Fruit fly (Drosophila melanogaster) whole organism, embryonic: ENCODE measurements around the gene Nup98-96.

Source experiments
- Atf-2 ChIP-seq: fragments of 200-800 bp; sonication (Bioruptor generic); optimal IDR thresholded peaks from 2 replicates; lab custom pipeline; 2016; ENCODE audit warnings: missing biosample characterization, missing genetic modification characterization
- Awh ChIP-seq: fragments of 200-800 bp; sonication (Bioruptor generic); IDR thresholded peaks from 2 replicates; pipeline ENCODE4, ENCODE4 v1.3.6; 2022; ENCODE audit warnings: missing biosample characterization, missing genetic modification characterization
- CG10654 ChIP-seq: fragments of 200-800 bp; sonication (Bioruptor generic); optimal IDR thresholded peaks from 2 replicates; lab custom pipeline; 2016; ENCODE audit warnings: missing biosample characterization, missing genetic modification characterization
- CG13894 ChIP-seq: fragments of 200-800 bp; sonication (Bioruptor generic); optimal IDR thresholded peaks from 3 replicates; lab custom pipeline; 2018; ENCODE audit warnings: missing biosample characterization, mild to moderate bottlenecking, missing genetic modification characterization, moderate library complexity
- CG14860 ChIP-seq: fragments of 200-800 bp; sonication (Bioruptor generic); IDR thresholded peaks from 3 replicates; pipeline ENCODE4 v1.3.6; 2022; ENCODE audit warnings: missing biosample characterization, missing genetic modification characterization; ENCODE audit not compliant: partially characterized antibody
- CG15269 ChIP-seq: fragments of 200-800 bp; sonication (Bioruptor generic); optimal IDR thresholded peaks from 2 replicates; lab custom pipeline; 2018; ENCODE audit warnings: missing biosample characterization, mild to moderate bottlenecking, missing genetic modification characterization, moderate library complexity
- CG16815 ChIP-seq: fragments of 200-800 bp; sonication (Bioruptor generic); optimal IDR thresholded peaks from 3 replicates; lab custom pipeline; 2017; ENCODE audit warnings: missing biosample characterization, mild to moderate bottlenecking, missing genetic modification characterization
- CG2129 ChIP-seq: fragments of 200-800 bp; sonication (Bioruptor generic); IDR thresholded peaks from 2 replicates; pipeline ENCODE4 v1.3.6; 2022; ENCODE audit warnings: missing biosample characterization, missing genetic modification characterization; ENCODE audit not compliant: partially characterized antibody
- CG2678 ChIP-seq: fragments of 200-800 bp; sonication (Bioruptor generic); optimal IDR thresholded peaks from 3 replicates; lab custom pipeline; 2019; ENCODE audit warnings: missing biosample characterization, mild to moderate bottlenecking, missing genetic modification characterization, moderate library complexity
- CG2712 ChIP-seq: fragments of 200-800 bp; optimal IDR thresholded peaks from 3 replicates; lab custom pipeline; 2019; ENCODE audit warnings: missing biosample characterization, mild to moderate bottlenecking, missing genetic modification characterization, moderate library complexity
- CG34376 ChIP-seq: fragments of 200-800 bp; sonication (Bioruptor generic); optimal IDR thresholded peaks from 2 replicates; lab custom pipeline; 2018; ENCODE audit warnings: missing biosample characterization, mild to moderate bottlenecking, missing genetic modification characterization
- CG7372 ChIP-seq: fragments of 200-800 bp; sonication (Bioruptor generic); IDR thresholded peaks from 2 replicates; pipeline ENCODE4 v1.3.6; 2022; ENCODE audit warnings: missing biosample characterization, missing genetic modification characterization
- CG7987 ChIP-seq: fragments of 200-800 bp; sonication (Bioruptor generic); optimal IDR thresholded peaks from 2 replicates; lab custom pipeline; 2018; ENCODE audit warnings: missing biosample characterization, mild to moderate bottlenecking, missing genetic modification characterization, moderate library complexity
- CG8281 ChIP-seq: fragments of 200-800 bp; sonication (Bioruptor generic); optimal IDR thresholded peaks from 2 replicates; lab custom pipeline; 2018; ENCODE audit warnings: missing biosample characterization, mild to moderate bottlenecking, missing genetic modification characterization, moderate library complexity
- CG8290 ChIP-seq, 3 experiments: fragments of 200-800 bp; sonication (Bioruptor generic); optimal IDR thresholded peaks; 2 replicates each; lab custom pipeline; 2016 to 2019; ENCODE audit warnings: missing biosample characterization in 3 of 3, missing genetic modification characterization in 3 of 3, mild to moderate bottlenecking in 2 of 3, moderate library complexity in 1 of 3
- CG9727 ChIP-seq: fragments of 200-800 bp; sonication (Bioruptor generic); optimal IDR thresholded peaks from 3 replicates; lab custom pipeline; 2017; ENCODE audit warnings: missing biosample characterization, mild to moderate bottlenecking, missing genetic modification characterization
- CTCF ChIP-seq: fragments of 200-800 bp; sonication (Bioruptor generic); optimal IDR thresholded peaks from 2 replicates; lab custom pipeline; 2017; ENCODE audit warnings: missing biosample characterization, mild to moderate bottlenecking, missing genetic modification characterization, moderate library complexity
- E2f1 ChIP-seq: fragments of 200-800 bp; sonication (Bioruptor generic); IDR thresholded peaks from 2 replicates; pipeline ENCODE4 v1.3.6; 2022; ENCODE audit warnings: missing biosample characterization, missing genetic modification characterization
- Eip74EF ChIP-seq, 2 experiments: fragments of 200-800 bp in 1 of 2; fragments of >200 bp in 1 of 2; sonication (Bioruptor generic) in 1 of 2; optimal IDR thresholded peaks; 2 replicates each; lab custom pipeline; 2017 to 2019; ENCODE audit warnings: missing biosample characterization in 2 of 2, missing genetic modification characterization in 2 of 2, mild to moderate bottlenecking in 1 of 2, moderate library complexity in 1 of 2
- H15 ChIP-seq: fragments of 200-800 bp; sonication (Bioruptor generic); IDR thresholded peaks from 3 replicates; pipeline ENCODE4 v1.3.6; 2022; ENCODE audit warnings: missing biosample characterization, missing genetic modification characterization
- MESR4 ChIP-seq: fragments of 200-800 bp; sonication (Bioruptor generic); optimal IDR thresholded peaks from 2 replicates; lab custom pipeline; 2018; ENCODE audit warnings: missing biosample characterization, mild to moderate bottlenecking, missing genetic modification characterization, moderate library complexity
- Oli ChIP-seq: fragments of 200-800 bp; sonication (Bioruptor generic); optimal IDR thresholded peaks from 2 replicates; lab custom pipeline; 2018; ENCODE audit warnings: missing biosample characterization, mild to moderate bottlenecking, missing genetic modification characterization, moderate library complexity
- Pdp1 ChIP-seq, 2 experiments: fragments of 200-800 bp; sonication (Bioruptor generic); optimal IDR thresholded peaks; 3 replicates each; lab custom pipeline; 2016; ENCODE audit warnings: missing biosample characterization in 2 of 2, missing genetic modification characterization in 2 of 2, mild to moderate bottlenecking in 1 of 2, moderate library complexity in 1 of 2
- Poxn ChIP-seq: fragments of 200-800 bp; sonication (Bioruptor generic); IDR thresholded peaks from 2 replicates; pipeline ENCODE4 v1.3.6; 2022; ENCODE audit warnings: missing biosample characterization, missing genetic modification characterization
- Rx ChIP-seq: fragments of 200-800 bp; sonication (Bioruptor generic); IDR thresholded peaks from 2 replicates; pipeline ENCODE4 v1.3.6; 2022; ENCODE audit warnings: missing biosample characterization, missing genetic modification characterization
- Sin3A ChIP-seq: fragments of >200 bp; optimal IDR thresholded peaks from 2 replicates; lab custom pipeline; 2018
- TFAM ChIP-seq: fragments of 200-800 bp; sonication (Bioruptor generic); optimal IDR thresholded peaks from 2 replicates; lab custom pipeline; 2017; ENCODE audit warnings: missing biosample characterization, missing genetic modification characterization, inconsistent platforms
- Tbp ChIP-seq: fragments of >200 bp; optimal IDR thresholded peaks from 2 replicates; lab custom pipeline; 2018; ENCODE audit warnings: missing biosample characterization, missing genetic modification characterization
- Usf ChIP-seq: fragments of 200-800 bp; sonication (Bioruptor generic); optimal IDR thresholded peaks from 2 replicates; lab custom pipeline; 2017; ENCODE audit warnings: missing genotype, missing biosample characterization, missing genetic modification characterization
- ac ChIP-seq: fragments of 200-800 bp; sonication (Bioruptor generic); optimal IDR thresholded peaks from 3 replicates; lab custom pipeline; 2017; ENCODE audit warnings: missing biosample characterization, mild to moderate bottlenecking, missing genetic modification characterization
- amos ChIP-seq: fragments of 200-800 bp; sonication (Bioruptor generic); IDR thresholded peaks from 2 replicates; pipeline ENCODE4 v1.3.6; 2022; ENCODE audit warnings: missing biosample characterization, missing genetic modification characterization; ENCODE audit not compliant: partially characterized antibody
- ara ChIP-seq: fragments of 200-800 bp; sonication (Bioruptor generic); IDR thresholded peaks from 2 replicates; pipeline ENCODE4 v1.3.6; 2022; ENCODE audit warnings: missing biosample characterization, missing genetic modification characterization
- bowl ChIP-seq: fragments of 200-800 bp; sonication (Bioruptor generic); IDR thresholded peaks from 2 replicates; pipeline ENCODE4 v1.3.6; 2022; ENCODE audit warnings: missing biosample characterization, missing genetic modification characterization
- crol ChIP-seq: fragments of 200-800 bp; sonication (Bioruptor generic); IDR thresholded peaks from 2 replicates; pipeline ENCODE4 v1.3.6; 2022; ENCODE audit warnings: missing biosample characterization, missing genetic modification characterization
- eve ChIP-seq, 2 experiments: fragments of >200 bp; optimal IDR thresholded peaks; 2 replicates each; lab custom pipeline; 2017; ENCODE audit warnings: missing biosample characterization in 2 of 2, missing genetic modification characterization in 2 of 2
- fu2 ChIP-seq: fragments of 200-800 bp; sonication (Bioruptor generic); optimal IDR thresholded peaks from 2 replicates; lab custom pipeline; 2016; ENCODE audit warnings: missing biosample characterization, missing genetic modification characterization
- hb ChIP-seq: fragments of 200-800 bp; sonication (Bioruptor generic); IDR thresholded peaks from 3 replicates; pipeline ENCODE4 v1.3.6; 2022; ENCODE audit warnings: missing biosample characterization, missing genetic modification characterization; ENCODE audit not compliant: partially characterized antibody
- hbn ChIP-seq: fragments of 200-800 bp; sonication (Bioruptor generic); IDR thresholded peaks from 2 replicates; pipeline ENCODE4 v1.3.6; 2022; ENCODE audit warnings: missing biosample characterization, missing genetic modification characterization; ENCODE audit not compliant: partially characterized antibody
- hth ChIP-seq: fragments of >200 bp; optimal IDR thresholded peaks from 2 replicates; lab custom pipeline; 2017; ENCODE audit warnings: inconsistent platforms
- lab ChIP-seq: fragments of 200-800 bp; sonication (Bioruptor generic); optimal IDR thresholded peaks from 3 replicates; lab custom pipeline; 2017; ENCODE audit warnings: missing biosample characterization, missing genetic modification characterization, mild to moderate bottlenecking, moderate library complexity, missing genetic modification reagents
- lola ChIP-seq, 3 experiments: fragments of >200 bp in 2 of 3; fragments of 200-800 bp in 1 of 3; sonication (Bioruptor generic) in 1 of 3; optimal IDR thresholded peaks; 2 replicates each; lab custom pipeline; 2017 to 2019; ENCODE audit warnings: missing biosample characterization in 3 of 3, missing genetic modification characterization in 3 of 3, mild to moderate bottlenecking in 1 of 3, moderate library complexity in 1 of 3
- pfk ChIP-seq: fragments of 200-800 bp; sonication (Bioruptor generic); optimal IDR thresholded peaks from 2 replicates; lab custom pipeline; 2018; ENCODE audit warnings: missing biosample characterization, mild to moderate bottlenecking, missing genetic modification characterization, moderate library complexity
- row ChIP-seq: fragments of 200-800 bp; sonication (Bioruptor generic); IDR thresholded peaks from 3 replicates; pipeline ENCODE4 v1.3.6; 2022; ENCODE audit warnings: missing biosample characterization, missing genetic modification characterization
- salm ChIP-seq: fragments of 200-800 bp; sonication (Bioruptor generic); optimal IDR thresholded peaks from 2 replicates; lab custom pipeline; 2018; ENCODE audit warnings: missing biosample characterization, mild to moderate bottlenecking, missing genetic modification characterization
- schlank ChIP-seq: fragments of 200-800 bp; sonication (Bioruptor generic); optimal IDR thresholded peaks from 2 replicates; lab custom pipeline; 2018; ENCODE audit warnings: missing biosample characterization, mild to moderate bottlenecking, missing genetic modification characterization
- scrt ChIP-seq: fragments of 200-800 bp; sonication (Bioruptor generic); optimal IDR thresholded peaks from 2 replicates; lab custom pipeline; 2018; ENCODE audit warnings: missing biosample characterization, mild to moderate bottlenecking, missing genetic modification characterization, moderate library complexity
- sd ChIP-seq: fragments of 200-800 bp; sonication (Bioruptor generic); optimal IDR thresholded peaks from 3 replicates; lab custom pipeline; 2018; ENCODE audit warnings: missing biosample characterization, mild to moderate bottlenecking, missing genetic modification characterization, moderate library complexity
- slbo ChIP-seq: fragments of 200-800 bp; sonication (Bioruptor generic); IDR thresholded peaks from 2 replicates; pipeline ENCODE4 v1.3.6; 2022; ENCODE audit warnings: missing biosample characterization, missing genetic modification characterization
- tll ChIP-seq, 2 experiments: fragments of 200-800 bp in 1 of 2; fragments of >200 bp in 1 of 2; sonication (Bioruptor generic) in 1 of 2; optimal IDR thresholded peaks; 2 replicates each; lab custom pipeline; 2017 to 2019; ENCODE audit warnings: missing biosample characterization in 2 of 2, missing genetic modification characterization in 2 of 2, mild to moderate bottlenecking in 1 of 2, moderate library complexity in 1 of 2
- unpg ChIP-seq: fragments of 200-800 bp; sonication (Bioruptor generic); optimal IDR thresholded peaks from 3 replicates; lab custom pipeline; 2018; ENCODE audit warnings: missing biosample characterization, mild to moderate bottlenecking, missing genetic modification characterization, moderate library complexity

Nup98-96 gene

dm6 chr3R:23772808-23773207 lies 8.6 kb downstream of the Nup98-96 start, which contains the start of gene tst (continued):
- TF ChIP-seq CG2678 (tag; lab: Kevin White, UChicago) (peak; percentile 93), ac (GFP tag; lab: Kevin White, UChicago) (peak; percentile 42), CG13894 (tag; lab: Kevin White, UChicago) (no peak), CG8281 (tag; lab: Kevin White, UChicago) (peak; percentile 68), TFAM (GFP tag; lab: Kevin White, UChicago) (no peak), hbn (GFP tag; lab: Robert Waterston, UW) (peak; percentile 42), Oli (tag; lab: Kevin White, UChicago) (peak; percentile 87), ara (GFP tag; lab: Robert Waterston, UW) (peak; percentile 95), H15 (GFP tag; lab: Robert Waterston, UW) (peak; percentile 97), Tbp (GFP tag; lab: Kevin White, UChicago) (no peak), lola (GFP tag; optimal IDR thresholded peaks at IDR 0.05; lab: Kevin White, UChicago) (peak in 1 of 3 experiments; percentile 88), E2f1 (GFP tag; lab: Robert Waterston, UW) (peak; percentile 97), sd (no peak), fu2 (GFP tag; lab: Kevin White, UChicago) (peak; percentile 48), CG9727 (GFP tag; lab: Kevin White, UChicago) (peak; percentile 94), scrt (GFP tag; lab: Kevin White, UChicago) (peak; percentile 77), Awh (GFP tag; lab: Robert Waterston, UW) (peak; percentile 91), pfk (GFP tag; lab: Kevin White, UChicago) (no peak), MESR4 (peak; percentile 36), CG16815 (GFP tag; lab: Kevin White, UChicago) (peak; percentile 89), unpg (GFP tag; lab: Kevin White, UChicago) (peak; percentile 92), Usf (peak; percentile 79), tll (GFP tag; optimal IDR thresholded peaks at IDR 0.05; lab: Kevin White, UChicago) (peak in 1 of 2 experiments; percentile 30), CG2129 (no peak), schlank (tag; lab: Kevin White, UChicago) (peak; percentile 74), row (peak; percentile 99), CG34376 (GFP tag; lab: Kevin White, UChicago) (peak; percentile 34), hb (GFP tag; lab: Robert Waterston, UW) (no peak), Pdp1 (GFP tag; optimal IDR thresholded peaks at IDR 0.05; lab: Kevin White, UChicago) (peak; percentile 67 to 87), hth (lab: Kevin White, UChicago) (no peak), crol (GFP tag; lab: Robert Waterston, UW) (peak; percentile 53), slbo (GFP tag; lab: Robert Waterston, UW) (peak; percentile 99), CG2712 (tag; lab: Kevin White, UChicago) (peak; percentile 97), Sin3A (lab: Kevin White, UChicago) (peak; percentile 5), CG14860 (GFP tag; lab: Robert Waterston, UW) (no peak), CG8290 (GFP tag; optimal IDR thresholded peaks at IDR 0.05; lab: Kevin White, UChicago) (peak; percentile 86), CG8290 (tag; optimal IDR thresholded peaks at IDR 0.05; lab: Kevin White, UChicago) (peak in 1 of 2 experiments; percentile 59), eve (GFP tag; optimal IDR thresholded peaks at IDR 0.05; lab: Kevin White, UChicago) (no peak), CG10654 (peak; percentile 91), lab (GFP tag; lab: Kevin White, UChicago) (peak; percentile 93), Eip74EF (GFP tag; optimal IDR thresholded peaks at IDR 0.05; lab: Kevin White, UChicago) (peak in 1 of 2 experiments; percentile 86), Atf-2 (GFP tag; lab: Kevin White, UChicago) (peak; percentile 31), CG7987 (GFP tag; lab: Kevin White, UChicago) (peak; percentile 75), CG7372 (GFP tag; lab: Robert Waterston, UW) (peak; percentile 97), CG15269 (tag; lab: Kevin White, UChicago) (peak; percentile 91), salm (tag; lab: Kevin White, UChicago) (peak; percentile 80), Poxn (GFP tag; lab: Robert Waterston, UW) (peak; percentile 80), amos (GFP tag; lab: Robert Waterston, UW) (no peak), CTCF (GFP tag; lab: Kevin White, UChicago) (no peak), Rx (GFP tag; lab: Robert Waterston, UW) (peak; percentile 93), bowl (GFP tag; lab: Robert Waterston, UW) (peak; percentile 76)
